Worm (Caenorhabditis elegans) whole organism, L4 larva: ENCODE measurements around the gene immp-2.
A peak's percentile ranks its signal among the peaks of the same experiment; 100 is the strongest.

ENCODE experiments used
- D1046.2 ChIP-seq: fragments of 200-800 bp; sonication (Bioruptor generic); IDR thresholded peaks from 2 replicates; pipeline ENCODE4 v1.3.6; 2022; ENCODE audit warnings: missing genetic modification characterization, missing compliant biosample characterization
- F49E8.2 ChIP-seq: sonication (generic microtip); optimal IDR thresholded peaks from 2 replicates; lab custom pipeline; 2016; ENCODE audit warnings: missing compliant biosample characterization, mild to moderate bottlenecking, missing genetic modification characterization, borderline replicate concordance
- R02D3.7 ChIP-seq: fragments of 150-350 bp; sonication (generic microtip); optimal IDR thresholded peaks from 3 replicates; lab custom pipeline; 2014; ENCODE audit warnings: missing biosample characterization, missing genetic modification characterization
- Y105C5A.15 ChIP-seq: fragments of 200-800 bp; sonication (Bioruptor generic); IDR thresholded peaks from 2 replicates; pipeline ENCODE4 v1.3.6; 2022; ENCODE audit warnings: missing genetic modification characterization, missing compliant biosample characterization
- ZK337.2 ChIP-seq: fragments of 200-800 bp; sonication (Bioruptor generic); IDR thresholded peaks from 2 replicates; pipeline ENCODE4 v1.3.6; 2022; ENCODE audit warnings: missing genetic modification reagents, missing genetic modification characterization, missing compliant biosample characterization
- ZK546.5 ChIP-seq, 2 experiments: sonication (generic microtip); optimal IDR thresholded peaks; 2 replicates each; lab custom pipeline; 2017; ENCODE audit warnings: missing biosample characterization in 2 of 2, missing genetic modification characterization in 2 of 2
- aha-1 ChIP-seq: fragments of 150-350 bp; peaks from one replicate; lab custom pipeline; 2014; ENCODE audit warnings: missing biosample characterization, missing genetic modification characterization
- aly-2 ChIP-seq: sonication (generic microtip); optimal IDR thresholded peaks from 2 replicates; lab custom pipeline; 2018; ENCODE audit warnings: missing biosample characterization, missing genetic modification characterization
- ceh-20 ChIP-seq: fragments of 200-800 bp; sonication (Bioruptor generic); IDR thresholded peaks from 2 replicates; pipeline ENCODE4 v1.3.6; 2022; ENCODE audit warnings: missing genetic modification reagents, missing genetic modification characterization, missing compliant biosample characterization
- ceh-62 ChIP-seq: sonication (generic microtip); optimal IDR thresholded peaks from 2 replicates; lab custom pipeline; 2017; ENCODE audit warnings: missing biosample characterization, missing genetic modification characterization
- ceh-82 ChIP-seq: sonication (generic microtip); optimal IDR thresholded peaks from 2 replicates; lab custom pipeline; 2017; ENCODE audit warnings: missing biosample characterization, missing genetic modification characterization
- ces-1 ChIP-seq: fragments of 150-350 bp; sonication (generic microtip); optimal IDR thresholded peaks from 4 replicates; lab custom pipeline; 2014; ENCODE audit warnings: missing biosample characterization, missing genetic modification reagents, missing genetic modification characterization
- ctbp-1 ChIP-seq: fragments of 200-800 bp; sonication (Bioruptor generic); IDR thresholded peaks from 2 replicates; pipeline ENCODE4 v1.3.6; 2022; ENCODE audit warnings: missing genetic modification reagents, missing genetic modification characterization, missing compliant biosample characterization
- dmd-6 ChIP-seq: fragments of 200-800 bp; sonication (Bioruptor generic); IDR thresholded peaks from 2 replicates; pipeline ENCODE4 v1.3.6; 2022; ENCODE audit warnings: missing genetic modification reagents, missing genetic modification characterization, missing compliant biosample characterization
- dpl-1 ChIP-seq: fragments of 150-350 bp; optimal IDR thresholded peaks from 2 replicates; lab custom pipeline; 2014; ENCODE audit warnings: missing biosample characterization, missing genetic modification reagents, missing genetic modification characterization
- duxl-1 ChIP-seq: sonication (generic microtip); optimal IDR thresholded peaks from 2 replicates; lab custom pipeline; 2016; ENCODE audit warnings: mild to moderate bottlenecking, missing genetic modification characterization, moderate library complexity, missing compliant biosample characterization; ENCODE audit not compliant: poor library complexity
- dve-1 ChIP-seq: sonication (generic microtip); optimal IDR thresholded peaks from 2 replicates; lab custom pipeline; 2017; ENCODE audit warnings: antibody characterized with exemption, mild to moderate bottlenecking, missing genetic modification characterization, missing compliant biosample characterization; ENCODE audit not compliant: insufficient read depth
- egl-27 ChIP-seq: sonication (generic microtip); optimal IDR thresholded peaks from 3 replicates; lab custom pipeline; 2017; ENCODE audit warnings: missing biosample characterization, missing genetic modification reagents, missing genetic modification characterization
- fkh-10 ChIP-seq: fragments of 150-350 bp; optimal IDR thresholded peaks from 2 replicates; lab custom pipeline; 2014; ENCODE audit warnings: missing biosample characterization, missing genetic modification reagents, missing genetic modification characterization
- fos-1 ChIP-seq: fragments of 150-350 bp; optimal IDR thresholded peaks from 2 replicates; lab custom pipeline; 2014; ENCODE audit warnings: missing biosample characterization, missing genetic modification characterization
- hmg-1.1 ChIP-seq: fragments of 200-800 bp; sonication (Bioruptor generic); IDR thresholded peaks from 2 replicates; pipeline ENCODE4 v1.3.6; 2022; ENCODE audit warnings: missing genetic modification reagents, missing genetic modification characterization, missing compliant biosample characterization
- jun-1 ChIP-seq: fragments of 150-350 bp; optimal IDR thresholded peaks from 2 replicates; lab custom pipeline; 2014; ENCODE audit warnings: missing biosample characterization, missing genetic modification reagents, missing genetic modification characterization
- lin-13 ChIP-seq: fragments of 150-350 bp; optimal IDR thresholded peaks from 2 replicates; lab custom pipeline; 2014; ENCODE audit warnings: missing biosample characterization, missing genetic modification reagents, missing genetic modification characterization
- lin-15B ChIP-seq: fragments of 150-350 bp; sonication (generic microtip); optimal IDR thresholded peaks from 3 replicates; lab custom pipeline; 2014; ENCODE audit warnings: missing biosample characterization, missing genetic modification characterization
- lin-29 ChIP-seq: fragments of 200-800 bp; sonication (Bioruptor generic); IDR thresholded peaks from 2 replicates; pipeline ENCODE4 v1.3.6; 2022; ENCODE audit warnings: missing genetic modification reagents, missing genetic modification characterization, missing compliant biosample characterization
- lir-3 ChIP-seq: sonication (generic microtip); optimal IDR thresholded peaks from 2 replicates; lab custom pipeline; 2016; ENCODE audit warnings: mild to moderate bottlenecking, missing genetic modification characterization, missing compliant biosample characterization
- madf-5 ChIP-seq, 2 experiments: fragments of 200-800 bp; sonication (Bioruptor generic); IDR thresholded peaks; 2 replicates each; pipeline ENCODE4 v1.3.6; 2022; ENCODE audit warnings: missing compliant biosample characterization in 2 of 2, missing genetic modification characterization in 2 of 2
- mdl-1 ChIP-seq, 2 experiments: fragments of 150-350 bp in 1 of 2; sonication (generic microtip) in 1 of 2; optimal IDR thresholded peaks; 2 replicates each; lab custom pipeline; 2014 to 2017; ENCODE audit warnings: missing biosample characterization in 2 of 2, missing genetic modification characterization in 2 of 2
- mep-1 ChIP-seq: fragments of 150-350 bp; sonication (generic microtip); optimal IDR thresholded peaks from 3 replicates; lab custom pipeline; 2014; ENCODE audit warnings: missing biosample characterization, missing genetic modification characterization
- mes-2 ChIP-seq: sonication (generic microtip); optimal IDR thresholded peaks from 2 replicates; lab custom pipeline; 2016; ENCODE audit warnings: missing genotype, mild to moderate bottlenecking, missing genetic modification characterization, missing compliant biosample characterization; ENCODE audit not compliant: poor library complexity, severe bottlenecking
- mxl-3 ChIP-seq: fragments of 200-800 bp; sonication (Bioruptor generic); optimal IDR thresholded peaks from 2 replicates; lab custom pipeline; 2018; ENCODE audit warnings: mild to moderate bottlenecking, missing genetic modification characterization, missing compliant biosample characterization
- nhr-11 ChIP-seq: fragments of 150-350 bp; optimal IDR thresholded peaks from 2 replicates; lab custom pipeline; 2014; ENCODE audit warnings: missing biosample characterization, missing genetic modification characterization
- nhr-111 ChIP-seq: fragments of 200-800 bp; sonication (Bioruptor generic); optimal IDR thresholded peaks from 2 replicates; lab custom pipeline; 2018; ENCODE audit warnings: mild to moderate bottlenecking, missing genetic modification characterization, missing compliant biosample characterization
- nhr-41 ChIP-seq: fragments of 200-800 bp; sonication (Bioruptor generic); IDR thresholded peaks from 2 replicates; pipeline ENCODE4 v1.3.6; 2022; ENCODE audit warnings: missing genetic modification reagents, missing genetic modification characterization, missing compliant biosample characterization
- nhr-48 ChIP-seq: sonication (generic microtip); optimal IDR thresholded peaks from 2 replicates; lab custom pipeline; 2016; ENCODE audit warnings: mild to moderate bottlenecking, missing genetic modification characterization, missing compliant biosample characterization
- nhr-6 ChIP-seq: fragments of 150-350 bp; optimal IDR thresholded peaks from 2 replicates; lab custom pipeline; 2014; ENCODE audit warnings: missing biosample characterization, missing genetic modification characterization
- nhr-76 ChIP-seq: fragments of 150-350 bp; optimal IDR thresholded peaks from 2 replicates; lab custom pipeline; 2014; ENCODE audit warnings: missing biosample characterization, missing genetic modification characterization
- pha-4 ChIP-seq, 2 experiments: fragments of 150-350 bp in 1 of 2; fragments of 200-800 bp in 1 of 2; sonication (Bioruptor generic) in 1 of 2; IDR thresholded peaks in 1 of 2; optimal IDR thresholded peaks in 1 of 2; 2 replicates each; pipeline versions ENCODE4 v1.3.6 to Lab custom; 2014 to 2022; ENCODE audit warnings: missing genetic modification characterization in 2 of 2, missing genetic modification reagents in 2 of 2, missing biosample characterization in 1 of 2, missing compliant biosample characterization in 1 of 2
- rbr-2 ChIP-seq: sonication (generic microtip); optimal IDR thresholded peaks from 2 replicates; lab custom pipeline; 2016; ENCODE audit warnings: missing genotype, missing genetic modification characterization, missing compliant biosample characterization
- unc-130 ChIP-seq: sonication (generic microtip); optimal IDR thresholded peaks from 2 replicates; lab custom pipeline; 2016; ENCODE audit warnings: missing genetic modification reagents, missing genetic modification characterization, missing compliant biosample characterization
- vab-7 ChIP-seq: fragments of 200-800 bp; sonication (Bioruptor generic); IDR thresholded peaks from 2 replicates; pipeline ENCODE4 v1.3.6; 2022; ENCODE audit warnings: missing genetic modification reagents, missing genetic modification characterization, missing compliant biosample characterization
- zfp-3 ChIP-seq: fragments of 200-800 bp; sonication (Bioruptor generic); conservative IDR thresholded peaks from 2 replicates; pipeline ENCODE4 v1.3.6; 2022; ENCODE audit warnings: missing genetic modification reagents, missing genetic modification characterization, missing compliant biosample characterization
- zip-2 ChIP-seq: fragments of 150-350 bp; optimal IDR thresholded peaks from 2 replicates; lab custom pipeline; 2014; ENCODE audit warnings: missing biosample characterization, missing genetic modification characterization

immp-2 gene

DNA sequence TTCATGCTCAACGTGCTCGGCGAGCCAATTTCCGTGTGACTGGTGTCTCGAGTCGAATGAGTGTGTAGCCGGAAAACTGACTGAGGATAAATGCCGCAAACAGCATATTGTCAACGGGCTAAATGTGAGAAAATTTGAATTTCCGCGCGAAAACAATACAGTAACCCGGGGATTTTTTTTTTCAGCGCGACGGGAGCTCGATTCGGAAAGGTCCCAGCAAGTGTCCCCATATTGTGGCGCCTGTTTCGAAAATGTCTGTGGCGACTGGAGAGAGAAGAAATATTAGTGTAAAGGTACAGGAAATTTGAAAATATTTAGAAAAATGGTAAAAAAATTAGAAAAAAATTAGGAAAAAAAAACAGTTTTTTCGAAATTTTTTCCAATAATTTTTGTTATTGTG is 34.5 kb downstream of the immp-2 start:
- TF ChIP-seq ZK337.2 (GFP tag; lab: Robert Waterston, UW) (no peak), hmg-1.1 (GFP tag; lab: Robert Waterston, UW) (no peak), egl-27 (tag; lab: Kevin White, UChicago) (no peak), aha-1 (tag; lab: Kevin White, UChicago) (peak; percentile 95)

DNA sequence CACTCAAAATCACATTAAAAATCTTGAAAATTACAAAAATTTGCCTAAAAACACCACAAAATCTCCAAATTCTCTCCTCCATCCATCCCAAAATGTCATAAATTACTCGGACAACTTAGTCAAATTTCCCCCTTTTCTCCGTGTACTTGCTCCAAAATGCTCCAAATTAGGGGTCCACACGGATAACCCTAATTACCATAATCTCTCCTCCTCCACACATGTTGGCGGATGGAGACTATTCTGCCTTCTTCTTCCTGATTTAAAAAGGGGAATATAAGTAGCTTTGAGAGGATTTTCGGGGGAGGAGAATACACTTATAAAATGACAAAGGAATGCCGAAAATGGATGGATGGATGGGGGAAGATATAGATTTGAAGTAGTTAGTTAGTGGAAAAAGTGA is 43.8 kb downstream of the immp-2 start:
- no peak for TF ChIP-seq jun-1 (tag; lab: Kevin White, UChicago)
- TF ChIP-seq mes-2 (tag; lab: Kevin White, UChicago) = no peak
- TF ChIP-seq mep-1 (tag; lab: Kevin White, UChicago) = no peak
- no peak for TF ChIP-seq unc-130 (GFP tag; lab: Kevin White, UChicago)
- TF ChIP-seq rbr-2 (tag; lab: Kevin White, UChicago) = no peak
- no peak for TF ChIP-seq ceh-62 (tag; lab: Kevin White, UChicago)

DNA sequence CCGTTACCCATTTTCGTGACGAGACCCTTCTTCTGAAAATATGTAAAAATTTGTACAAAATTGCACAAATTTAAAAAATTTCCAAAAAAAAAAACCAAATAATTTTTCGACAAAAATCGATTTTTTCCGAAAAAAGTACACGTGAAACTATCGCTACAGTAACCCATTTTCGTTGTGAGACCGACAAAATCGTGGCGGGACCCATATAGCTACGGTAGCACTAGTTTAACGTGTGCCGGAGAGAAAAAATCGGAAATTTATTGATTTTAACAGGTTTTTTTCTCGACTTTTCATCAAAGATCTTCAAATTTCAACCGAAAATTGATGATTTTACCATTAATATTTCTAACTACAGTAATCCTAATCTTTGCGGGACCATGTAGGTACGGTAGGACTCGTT is 45.5 kb downstream of the immp-2 start:
- TF ChIP-seq D1046.2 (GFP tag; lab: Robert Waterston, UW) (no peak), dve-1 (no peak), Y105C5A.15 (GFP tag; lab: Robert Waterston, UW) (no peak), lin-29 (GFP tag; lab: Robert Waterston, UW) (no peak), ceh-20 (GFP tag; lab: Robert Waterston, UW) (no peak)

- no peak for TF ChIP-seq F49E8.2 (tag; lab: Kevin White, UChicago)
- TF ChIP-seq zfp-3 = no peak
- TF ChIP-seq fos-1 (tag; lab: Kevin White, UChicago) = no peak
- no peak for TF ChIP-seq aly-2 (tag; lab: Kevin White, UChicago)
- TF ChIP-seq, all 104 proteins: peak for 0
Observed at ce11 chrIV:959221-959620, 46.4 kb downstream of the immp-2 start, which contains the start of gene plx-1. Gene plx-1 (plus strand): TSS chrIV:959521.

DNA sequence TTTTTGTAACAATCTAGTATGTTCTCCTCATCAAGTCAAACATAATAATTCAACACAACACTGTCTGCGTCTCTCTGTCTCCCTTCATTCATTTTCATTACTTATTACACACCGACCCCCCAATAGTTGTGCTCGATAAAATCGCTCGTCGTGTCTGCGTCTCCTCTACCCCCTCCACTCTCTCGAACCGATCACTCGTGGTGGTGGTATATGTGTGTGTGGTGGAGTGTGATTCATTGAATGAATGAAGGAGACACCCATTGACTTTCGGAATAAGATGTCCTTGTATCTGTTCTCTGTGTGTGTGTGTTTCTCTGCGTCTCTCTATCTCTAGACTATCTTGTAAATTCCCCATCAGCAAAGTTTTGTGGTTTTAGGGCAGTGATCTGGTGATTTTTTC is 47.8 kb downstream of the immp-2 start:
- TF ChIP-seq madf-5 (GFP tag; IDR thresholded peaks at IDR 0.05; lab: Robert Waterston, UW) (no peak), nhr-48 (tag; lab: Kevin White, UChicago) (peak; percentile 4), pha-4 (GFP tag; IDR thresholded peaks at IDR 0.05; lab: Robert Waterston, UW) (no peak), pha-4 (tag; optimal IDR thresholded peaks at IDR 0.05; lab: Kevin White, UChicago) (peak; percentile 43), duxl-1 (tag; lab: Kevin White, UChicago) (peak; percentile 50), nhr-111 (no peak), lin-13 (GFP tag; lab: Kevin White, UChicago) (peak; percentile 6), dmd-6 (GFP tag; lab: Robert Waterston, UW) (peak; percentile 55; the same call in 1 of the 2 replicates), aha-1 (tag; lab: Kevin White, UChicago) (peak; percentile 99), F49E8.2 (tag; lab: Kevin White, UChicago) (no peak), nhr-76 (tag; lab: Kevin White, UChicago) (no peak), ctbp-1 (no peak), zip-2 (no peak), mdl-1 (tag; optimal IDR thresholded peaks at IDR 0.05; lab: Kevin White, UChicago) (peak in 1 of 2 experiments; percentile 71), lir-3 (no peak), nhr-11 (peak; percentile 72), nhr-6 (tag; lab: Kevin White, UChicago) (peak; percentile 14), dpl-1 (GFP tag; lab: Kevin White, UChicago) (peak; percentile 45), dve-1 (peak; percentile 85), fkh-10 (no peak), mxl-3 (GFP tag; lab: Kevin White, UChicago) (peak; percentile 80), rbr-2 (tag; lab: Kevin White, UChicago) (peak; percentile 44), vab-7 (GFP tag; lab: Robert Waterston, UW) (no peak), nhr-41 (GFP tag; lab: Robert Waterston, UW) (no peak), ces-1 (GFP tag; lab: Kevin White, UChicago) (no peak), hmg-1.1 (GFP tag; lab: Robert Waterston, UW) (peak; percentile 62; the same call in 1 of the 2 replicates), ZK546.5 (tag; optimal IDR thresholded peaks at IDR 0.05; lab: Kevin White, UChicago) (no peak), lin-15B (tag; lab: Kevin White, UChicago) (no peak), R02D3.7 (tag; lab: Kevin White, UChicago) (no peak), ceh-82 (tag; lab: Kevin White, UChicago) (no peak)
